Fruit fly (Drosophila melanogaster): ENCODE data around the gene CG18493.

CG18493 gene

DNA sequence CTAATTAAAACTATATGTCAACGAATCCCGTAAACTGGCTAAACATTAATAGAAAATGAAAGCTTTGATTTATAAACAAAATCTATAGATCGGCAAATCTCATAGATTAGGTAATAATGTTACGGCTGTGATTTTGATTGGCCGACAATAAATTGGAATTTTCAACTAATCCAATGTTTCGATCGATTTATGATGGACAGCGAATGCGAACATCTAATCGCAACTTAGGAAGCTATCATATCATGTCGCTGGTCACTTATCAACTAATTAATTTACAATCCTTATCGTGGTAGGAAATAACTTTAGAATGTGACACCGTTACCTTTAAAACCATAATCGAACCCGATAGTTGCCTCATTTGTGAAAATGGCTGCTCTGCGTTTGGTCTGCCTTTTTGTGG, at the start of gene CG18493:
CG18493 (plus strand) TSS at position 352 of the 400 bp plus-strand sequence.
- no peak for TF ChIP-seq insv (optimal IDR thresholded peaks at IDR 0.05)
- no peak for TF ChIP-seq h (optimal IDR thresholded peaks at IDR 0.05)
- no peak for TF ChIP-seq psq (optimal IDR thresholded peaks at IDR 0.05)
- no peak for TF ChIP-seq Sin3A (optimal IDR thresholded peaks at IDR 0.05)
- no peak for TF ChIP-seq ttk (optimal IDR thresholded peaks at IDR 0.05)
- no peak for TF ChIP-seq Myc (optimal IDR thresholded peaks at IDR 0.05)

- no peak for TF ChIP-seq psq (optimal IDR thresholded peaks at IDR 0.05)
- no peak for TF ChIP-seq insv (optimal IDR thresholded peaks at IDR 0.05)
- no peak for TF ChIP-seq ttk (optimal IDR thresholded peaks at IDR 0.05)
- TF ChIP-seq Myc (optimal IDR thresholded peaks at IDR 0.05), result no peak
- TF ChIP-seq Sin3A (optimal IDR thresholded peaks at IDR 0.05), result no peak
- no peak for TF ChIP-seq h (optimal IDR thresholded peaks at IDR 0.05)
Measured at dm6 chr3R:19340312-19341079, 49.6 kb upstream of the CG18493 start.

dm6 chr3R:19341779-19342178, 48.3 kb upstream of the CG18493 start:
- no peak for TF ChIP-seq h (optimal IDR thresholded peaks at IDR 0.05)
- no peak for TF ChIP-seq Sin3A (optimal IDR thresholded peaks at IDR 0.05)
- no peak for TF ChIP-seq psq (optimal IDR thresholded peaks at IDR 0.05)
- no peak for TF ChIP-seq Myc (optimal IDR thresholded peaks at IDR 0.05)
- TF ChIP-seq ttk (optimal IDR thresholded peaks at IDR 0.05), result no peak
- TF ChIP-seq insv (optimal IDR thresholded peaks at IDR 0.05), result no peak

DNA sequence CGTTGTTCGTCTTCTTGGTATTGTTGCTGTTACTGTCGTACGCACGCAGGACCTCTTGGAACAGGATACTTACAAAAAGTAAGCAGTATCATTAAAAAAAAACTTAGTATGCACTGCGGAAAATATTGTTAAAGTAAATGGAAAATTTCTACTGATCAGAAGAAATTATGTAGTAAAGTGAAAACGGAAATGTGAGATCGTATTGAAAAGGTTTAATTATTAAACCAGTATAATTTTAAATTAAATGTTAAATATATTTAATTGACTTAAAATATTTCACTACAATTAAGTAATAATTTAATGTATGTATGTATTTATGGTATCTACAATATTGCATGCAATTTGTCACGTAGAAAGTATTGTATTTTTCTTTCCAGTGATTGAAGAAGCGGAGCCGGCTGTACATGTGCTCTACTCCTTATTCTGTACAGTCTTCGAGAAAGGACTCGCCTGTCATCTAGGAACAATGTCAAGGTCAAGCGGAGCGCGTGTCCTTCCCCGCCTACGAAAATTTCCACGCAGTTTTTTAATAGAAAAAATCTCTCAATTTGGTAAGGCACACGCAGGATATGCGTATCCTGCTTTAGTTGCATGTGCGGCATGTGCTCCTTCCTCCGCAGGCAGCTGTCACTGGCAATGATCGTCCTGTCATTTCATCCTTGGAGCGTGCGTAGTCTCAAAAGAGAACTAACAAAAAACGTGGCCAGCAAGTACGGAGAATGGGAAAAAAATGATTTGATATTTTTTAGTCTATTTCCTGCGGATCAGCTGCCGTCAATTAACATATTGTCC, 46.3 kb upstream of the CG18493 start:
- no peak for TF ChIP-seq psq (optimal IDR thresholded peaks at IDR 0.05)
- no peak for TF ChIP-seq Myc (optimal IDR thresholded peaks at IDR 0.05)

- TF ChIP-seq h (optimal IDR thresholded peaks at IDR 0.05) (no peak), insv (optimal IDR thresholded peaks at IDR 0.05) (no peak), Myc (optimal IDR thresholded peaks at IDR 0.05) (no peak), psq (optimal IDR thresholded peaks at IDR 0.05) (no peak), ttk (optimal IDR thresholded peaks at IDR 0.05) (no peak), Sin3A (optimal IDR thresholded peaks at IDR 0.05) (no peak)
Measured at dm6 chr3R:19345214-19345613, 44.9 kb upstream of the CG18493 start.

dm6 chr3R:19346532-19346931, 43.5 kb upstream of the CG18493 start:
- TF ChIP-seq Sin3A (optimal IDR thresholded peaks at IDR 0.05) (no peak), h (optimal IDR thresholded peaks at IDR 0.05) (no peak), psq (optimal IDR thresholded peaks at IDR 0.05) (no peak)

DNA sequence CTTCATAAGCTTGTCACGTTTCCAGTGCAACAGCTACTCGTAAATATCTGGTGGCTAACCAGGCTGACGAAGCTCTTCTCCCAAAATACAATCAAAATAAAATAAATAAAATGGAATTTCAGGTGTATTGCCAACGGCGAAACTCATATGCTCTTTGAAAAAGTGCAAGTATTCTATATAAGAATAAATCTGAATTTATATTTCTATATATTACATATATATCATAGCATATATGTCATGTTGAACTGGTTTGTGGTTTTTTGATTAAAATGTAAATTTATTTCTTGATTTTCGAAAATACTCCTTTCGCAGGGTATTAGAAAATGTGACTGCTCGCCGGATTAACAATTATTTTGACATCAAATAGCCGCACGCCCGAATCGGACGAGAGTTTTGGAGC, 42.4 kb upstream of the CG18493 start:
- TF ChIP-seq Sin3A (optimal IDR thresholded peaks at IDR 0.05) (no peak), Myc (optimal IDR thresholded peaks at IDR 0.05) (no peak), h (optimal IDR thresholded peaks at IDR 0.05) (no peak), ttk (optimal IDR thresholded peaks at IDR 0.05) (no peak), insv (optimal IDR thresholded peaks at IDR 0.05) (no peak), psq (optimal IDR thresholded peaks at IDR 0.05) (no peak)

- no peak for TF ChIP-seq ttk (optimal IDR thresholded peaks at IDR 0.05)
- no peak for TF ChIP-seq psq (optimal IDR thresholded peaks at IDR 0.05)
- no peak for TF ChIP-seq h (optimal IDR thresholded peaks at IDR 0.05)
- TF ChIP-seq Sin3A (optimal IDR thresholded peaks at IDR 0.05), result no peak
- no peak for TF ChIP-seq Myc (optimal IDR thresholded peaks at IDR 0.05)
- TF ChIP-seq insv (optimal IDR thresholded peaks at IDR 0.05), result no peak
Measured at dm6 chr3R:19350375-19350943, 39.6 kb upstream of the CG18493 start.

dm6 chr3R:19352121-19352520, 37.9 kb upstream of the CG18493 start:
- TF ChIP-seq Sin3A (optimal IDR thresholded peaks at IDR 0.05), result no peak
- TF ChIP-seq ttk (optimal IDR thresholded peaks at IDR 0.05), result no peak
- TF ChIP-seq h (optimal IDR thresholded peaks at IDR 0.05), result no peak
- no peak for TF ChIP-seq psq (optimal IDR thresholded peaks at IDR 0.05)
- no peak for TF ChIP-seq insv (optimal IDR thresholded peaks at IDR 0.05)
- TF ChIP-seq Myc (optimal IDR thresholded peaks at IDR 0.05), result no peak

- TF ChIP-seq Sin3A (optimal IDR thresholded peaks at IDR 0.05) (no peak), insv (optimal IDR thresholded peaks at IDR 0.05) (no peak), Myc (optimal IDR thresholded peaks at IDR 0.05) (no peak), ttk (optimal IDR thresholded peaks at IDR 0.05) (no peak), h (optimal IDR thresholded peaks at IDR 0.05) (no peak), psq (optimal IDR thresholded peaks at IDR 0.05) (no peak)
Measured at dm6 chr3R:19353751-19354150, 36.3 kb upstream of the CG18493 start, which contains the start of gene CG43203. Gene CG43203, plus strand, starts transcription at chr3R:19354051.

DNA sequence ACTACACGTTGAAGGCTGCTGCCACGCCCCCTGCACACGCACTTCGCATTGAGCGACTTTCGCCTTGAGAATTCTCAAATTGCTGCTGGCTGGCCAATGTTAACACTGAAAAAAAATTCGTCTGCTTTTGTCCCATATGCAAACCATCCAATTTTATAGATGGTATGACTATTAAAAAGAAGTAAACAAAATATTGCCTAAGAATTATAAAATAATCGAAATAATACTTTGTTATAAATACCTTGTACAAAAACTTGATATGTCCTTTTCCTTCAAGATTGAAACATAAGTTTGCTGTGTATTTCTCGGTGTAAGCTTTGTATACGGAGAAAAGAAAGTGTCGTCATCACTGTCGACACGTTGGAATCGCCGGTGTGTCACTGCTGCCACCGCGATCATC, 27.2 kb upstream of the CG18493 start:
- no peak for TF ChIP-seq h (optimal IDR thresholded peaks at IDR 0.05)
- no peak for TF ChIP-seq ttk (optimal IDR thresholded peaks at IDR 0.05)
- TF ChIP-seq Sin3A (optimal IDR thresholded peaks at IDR 0.05), result no peak
- TF ChIP-seq psq (optimal IDR thresholded peaks at IDR 0.05), result no peak
- TF ChIP-seq Myc (optimal IDR thresholded peaks at IDR 0.05), result no peak
- no peak for TF ChIP-seq insv (optimal IDR thresholded peaks at IDR 0.05)

DNA sequence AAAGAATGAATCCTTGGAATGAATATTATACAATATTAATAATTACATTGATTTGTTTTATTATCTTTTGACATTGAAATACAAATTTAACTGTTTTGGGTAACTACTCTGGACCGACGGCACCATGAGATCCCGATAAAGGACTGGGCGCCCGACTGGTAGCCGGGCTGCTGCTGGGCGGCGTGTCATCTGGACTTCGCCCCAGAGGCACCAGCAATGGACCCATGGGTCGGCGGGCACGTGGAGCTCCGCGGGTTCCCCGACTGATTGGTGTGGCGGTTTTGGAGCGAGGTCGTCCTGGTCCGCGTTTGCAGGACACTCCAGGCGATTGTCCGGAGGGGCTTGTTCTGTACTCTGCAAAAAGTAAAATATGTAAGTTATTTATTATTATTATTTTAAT, 21.0 kb upstream of the CG18493 start:
- TF ChIP-seq ttk (optimal IDR thresholded peaks at IDR 0.05) (no peak), Myc (optimal IDR thresholded peaks at IDR 0.05) (no peak), Sin3A (optimal IDR thresholded peaks at IDR 0.05) (no peak), insv (optimal IDR thresholded peaks at IDR 0.05) (no peak), psq (optimal IDR thresholded peaks at IDR 0.05) (no peak), h (optimal IDR thresholded peaks at IDR 0.05) (no peak)

Measured in Kc167 (cell line).